Fruit fly (Drosophila melanogaster) whole organism, embryonic: ENCODE data around the gene Pat1.

Experiments used
- BEAF-32 ChIP-seq: fragments of 200-800 bp; sonication (Bioruptor generic); optimal IDR thresholded peaks from 3 replicates; lab custom pipeline; 2017; ENCODE audit warnings: missing biosample characterization, missing genetic modification characterization, mild to moderate bottlenecking, moderate library complexity, missing genetic modification reagents
- CG11247 ChIP-seq: fragments of 200-800 bp; sonication (Bioruptor generic); IDR thresholded peaks from 2 replicates; pipeline ENCODE4 v1.3.6; 2022; ENCODE audit warnings: missing biosample characterization, missing genetic modification characterization
- CG11504 ChIP-seq: fragments of 200-800 bp; sonication (Bioruptor generic); optimal IDR thresholded peaks from 3 replicates; lab custom pipeline; 2019; ENCODE audit warnings: missing biosample characterization, mild to moderate bottlenecking, missing genetic modification characterization, moderate library complexity
- CG11696 ChIP-seq: fragments of 200-800 bp; sonication (Bioruptor generic); IDR thresholded peaks from 2 replicates; pipeline ENCODE4 v1.3.6; 2022; ENCODE audit warnings: missing biosample characterization, missing genetic modification characterization
- CG12299 ChIP-seq: fragments of 200-800 bp; sonication (Bioruptor generic); optimal IDR thresholded peaks from 2 replicates; lab custom pipeline; 2018; ENCODE audit warnings: missing biosample characterization, mild to moderate bottlenecking, missing genetic modification characterization
- CG13424 ChIP-seq: fragments of 200-800 bp; sonication (Bioruptor generic); optimal IDR thresholded peaks from 2 replicates; lab custom pipeline; 2019; ENCODE audit warnings: missing biosample characterization, mild to moderate bottlenecking, missing genetic modification characterization, moderate library complexity
- CG1602 ChIP-seq: fragments of 200-800 bp; sonication (Bioruptor generic); optimal IDR thresholded peaks from 3 replicates; lab custom pipeline; 2016; ENCODE audit warnings: missing biosample characterization, missing genetic modification characterization
- CG16779 ChIP-seq: fragments of 200-800 bp; sonication (Bioruptor generic); IDR thresholded peaks from 2 replicates; pipeline ENCODE4 v1.3.6; 2022; ENCODE audit warnings: missing biosample characterization, missing genetic modification characterization
- CG17361 ChIP-seq: fragments of 200-800 bp; sonication (Bioruptor generic); IDR thresholded peaks from 3 replicates; pipeline ENCODE4 v1.3.6; 2022; ENCODE audit warnings: missing biosample characterization, missing genetic modification characterization
- CG2120 ChIP-seq: fragments of 200-800 bp; sonication (Bioruptor generic); optimal IDR thresholded peaks from 3 replicates; lab custom pipeline; 2016; ENCODE audit warnings: missing biosample characterization, missing genetic modification characterization
- CG33557 ChIP-seq: fragments of 200-800 bp; sonication (Bioruptor generic); optimal IDR thresholded peaks from 2 replicates; lab custom pipeline; 2019; ENCODE audit warnings: missing biosample characterization, mild to moderate bottlenecking, missing genetic modification characterization, moderate library complexity
- CG42726 ChIP-seq: fragments of 200-800 bp; sonication (Bioruptor generic); IDR thresholded peaks from 2 replicates; pipeline ENCODE4 v1.3.6; 2022; ENCODE audit warnings: missing biosample characterization, missing genetic modification characterization; ENCODE audit not compliant: partially characterized antibody
- CG4404 ChIP-seq: fragments of 200-800 bp; sonication (Bioruptor generic); IDR thresholded peaks from 2 replicates; pipeline ENCODE4 v1.3.6; 2022; ENCODE audit warnings: missing biosample characterization, missing genetic modification characterization
- CG6689 ChIP-seq: fragments of 200-800 bp; sonication (Bioruptor generic); IDR thresholded peaks from 2 replicates; pipeline ENCODE4 v1.3.6; 2022; ENCODE audit warnings: missing biosample characterization, missing genetic modification characterization
- CG7745 ChIP-seq: fragments of 200-800 bp; sonication (Bioruptor generic); optimal IDR thresholded peaks from 2 replicates; lab custom pipeline; 2018; ENCODE audit warnings: missing biosample characterization, mild to moderate bottlenecking, missing genetic modification characterization, moderate library complexity
- CG7928 ChIP-seq: fragments of 200-800 bp; sonication (Bioruptor generic); optimal IDR thresholded peaks from 2 replicates; lab custom pipeline; 2017; ENCODE audit warnings: missing biosample characterization, mild to moderate bottlenecking, missing genetic modification characterization
- CG8765 ChIP-seq: fragments of 200-800 bp; sonication (Bioruptor generic); IDR thresholded peaks from 2 replicates; pipeline ENCODE4 v1.3.6; 2022; ENCODE audit warnings: missing biosample characterization, missing genetic modification characterization
- CG9437 ChIP-seq: fragments of 200-800 bp; sonication (Bioruptor generic); optimal IDR thresholded peaks from 2 replicates; lab custom pipeline; 2018; ENCODE audit warnings: missing biosample characterization, mild to moderate bottlenecking, missing genetic modification characterization
- CG9727 ChIP-seq: fragments of 200-800 bp; sonication (Bioruptor generic); optimal IDR thresholded peaks from 3 replicates; lab custom pipeline; 2017; ENCODE audit warnings: missing biosample characterization, mild to moderate bottlenecking, missing genetic modification characterization
- CG9797 ChIP-seq: fragments of 200-800 bp; sonication (Bioruptor generic); optimal IDR thresholded peaks from 3 replicates; lab custom pipeline; 2018; ENCODE audit warnings: missing biosample characterization, mild to moderate bottlenecking, missing genetic modification characterization
- CkIIα-i1 ChIP-seq: fragments of 200-800 bp; sonication (Bioruptor generic); IDR thresholded peaks from 2 replicates; pipeline ENCODE4 v1.3.6; 2022; ENCODE audit warnings: missing biosample characterization, missing genetic modification characterization
- CrebB ChIP-seq: fragments of 200-800 bp; sonication (Bioruptor generic); optimal IDR thresholded peaks from 3 replicates; lab custom pipeline; 2018; ENCODE audit warnings: missing biosample characterization, mild to moderate bottlenecking, missing genetic modification characterization
- Deaf1 ChIP-seq: fragments of 200-800 bp; optimal IDR thresholded peaks from 3 replicates; lab custom pipeline; 2019; ENCODE audit warnings: missing biosample characterization, mild to moderate bottlenecking, missing genetic modification characterization, moderate library complexity
- Dfd ChIP-seq, 2 experiments: fragments of >200 bp; optimal IDR thresholded peaks; 2 replicates each; lab custom pipeline; 2017; ENCODE audit warnings: missing biosample characterization in 2 of 2, missing genetic modification characterization in 2 of 2
- Fer1 ChIP-seq: fragments of 200-800 bp; sonication (Bioruptor generic); optimal IDR thresholded peaks from 2 replicates; lab custom pipeline; 2017; ENCODE audit warnings: missing biosample characterization, mild to moderate bottlenecking, missing genetic modification characterization
- NC2α ChIP-seq: fragments of 200-800 bp; sonication (Bioruptor generic); optimal IDR thresholded peaks from 2 replicates; lab custom pipeline; 2016; ENCODE audit warnings: missing biosample characterization, missing genetic modification characterization
- Oaz ChIP-seq: fragments of 200-800 bp; sonication (Bioruptor generic); IDR thresholded peaks from 2 replicates; pipeline ENCODE4 v1.3.6; 2022; ENCODE audit warnings: missing biosample characterization, missing genetic modification characterization
- Opbp ChIP-seq: fragments of 200-800 bp; sonication (Bioruptor generic); IDR thresholded peaks from 3 replicates; pipeline ENCODE4 v1.3.6; 2022; ENCODE audit warnings: missing biosample characterization, missing genetic modification characterization; ENCODE audit not compliant: partially characterized antibody
- Taf1 ChIP-seq: fragments of 200-800 bp; sonication (Bioruptor generic); IDR thresholded peaks from 2 replicates; pipeline ENCODE4 v1.3.6; 2022; ENCODE audit warnings: missing biosample characterization, missing genetic modification characterization
- bab2 ChIP-seq: fragments of 200-800 bp; sonication (Bioruptor generic); optimal IDR thresholded peaks from 2 replicates; lab custom pipeline; 2016; ENCODE audit warnings: missing biosample characterization, missing genetic modification characterization
- bsh ChIP-seq, 2 experiments: fragments of 200-800 bp; sonication (Bioruptor generic); optimal IDR thresholded peaks; 2 replicates each; lab custom pipeline; 2017 to 2018; ENCODE audit warnings: mild to moderate bottlenecking in 2 of 2, missing biosample characterization in 2 of 2, missing genetic modification characterization in 2 of 2, moderate library complexity in 1 of 2
- cas ChIP-seq: fragments of 200-800 bp; sonication (Bioruptor generic); IDR thresholded peaks from 2 replicates; pipeline ENCODE4 v1.3.6; 2022; ENCODE audit warnings: missing biosample characterization, missing genetic modification characterization
- crc ChIP-seq: fragments of 200-800 bp; sonication (Bioruptor generic); optimal IDR thresholded peaks from 2 replicates; lab custom pipeline; 2016; ENCODE audit warnings: missing biosample characterization, missing genetic modification characterization
- dimm ChIP-seq: fragments of 200-800 bp; sonication (Bioruptor generic); IDR thresholded peaks from 2 replicates; pipeline ENCODE4 v1.3.6; 2022; ENCODE audit warnings: missing biosample characterization, missing genetic modification characterization
- fd3F ChIP-seq: fragments of 200-800 bp; sonication (Bioruptor generic); optimal IDR thresholded peaks from 2 replicates; lab custom pipeline; 2018; ENCODE audit warnings: missing biosample characterization, mild to moderate bottlenecking, missing genetic modification characterization, moderate library complexity
- gem ChIP-seq: fragments of 200-800 bp; sonication (Bioruptor generic); optimal IDR thresholded peaks from 2 replicates; lab custom pipeline; 2019; ENCODE audit warnings: missing biosample characterization, mild to moderate bottlenecking, missing genetic modification characterization, moderate library complexity
- h ChIP-seq: fragments of >200 bp; optimal IDR thresholded peaks from 2 replicates; lab custom pipeline; 2017
- knrl ChIP-seq: fragments of 200-800 bp; sonication (Bioruptor generic); IDR thresholded peaks from 3 replicates; pipeline ENCODE4 v1.3.6; 2022; ENCODE audit warnings: missing biosample characterization, missing genetic modification characterization; ENCODE audit not compliant: partially characterized antibody
- maf-S ChIP-seq: fragments of 200-800 bp; sonication (Bioruptor generic); optimal IDR thresholded peaks from 2 replicates; lab custom pipeline; 2016; ENCODE audit warnings: missing biosample characterization, missing genetic modification characterization
- peb ChIP-seq: fragments of 200-800 bp; sonication (Bioruptor generic); IDR thresholded peaks from 2 replicates; pipeline ENCODE4 v1.3.6; 2022; ENCODE audit warnings: missing biosample characterization, missing genetic modification characterization
- pho ChIP-seq: fragments of 200-800 bp; sonication (Bioruptor generic); optimal IDR thresholded peaks from 2 replicates; lab custom pipeline; 2016; ENCODE audit warnings: missing biosample characterization, missing genetic modification characterization
- ro ChIP-seq: fragments of 200-800 bp; sonication (Bioruptor generic); IDR thresholded peaks from 2 replicates; pipeline ENCODE4 v1.3.6; 2022; ENCODE audit warnings: missing biosample characterization, missing genetic modification characterization
- sd ChIP-seq: fragments of 200-800 bp; sonication (Bioruptor generic); optimal IDR thresholded peaks from 3 replicates; lab custom pipeline; 2018; ENCODE audit warnings: missing biosample characterization, mild to moderate bottlenecking, missing genetic modification characterization, moderate library complexity
- sqz ChIP-seq: fragments of 200-800 bp; sonication (Bioruptor generic); optimal IDR thresholded peaks from 3 replicates; lab custom pipeline; 2018; ENCODE audit warnings: missing biosample characterization, mild to moderate bottlenecking, missing genetic modification characterization
- ssp ChIP-seq: fragments of 200-800 bp; sonication (Bioruptor generic); IDR thresholded peaks from 2 replicates; pipeline ENCODE4 v1.3.6; 2022; ENCODE audit warnings: missing biosample characterization, missing genetic modification characterization
- tin ChIP-seq: fragments of 200-800 bp; sonication (Bioruptor generic); optimal IDR thresholded peaks from 3 replicates; lab custom pipeline; 2016; ENCODE audit warnings: missing biosample characterization, missing genetic modification characterization
- trem ChIP-seq: fragments of 200-800 bp; optimal IDR thresholded peaks from 3 replicates; lab custom pipeline; 2019; ENCODE audit warnings: missing biosample characterization, mild to moderate bottlenecking, missing genetic modification characterization, moderate library complexity
- wek ChIP-seq: fragments of 200-800 bp; sonication (Bioruptor generic); optimal IDR thresholded peaks from 3 replicates; lab custom pipeline; 2018; ENCODE audit warnings: missing biosample characterization, mild to moderate bottlenecking, missing genetic modification characterization, moderate library complexity

Pat1 gene

dm6 chrX:6601144-6601543, 10.6 kb downstream of the Pat1 start (continued):
- TF ChIP-seq tin (peak; percentile 3), CG11696 (GFP tag; lab: Robert Waterston, UW) (peak; percentile 80), bsh (GFP tag; optimal IDR thresholded peaks at IDR 0.05; lab: Kevin White, UChicago) (peak in 1 of 2 experiments; percentile 27), CG33557 (GFP tag; lab: Kevin White, UChicago) (no peak), gem (peak; percentile 24)
- TF ChIP-seq, all 482 proteins: peak for 23

- peak; percentile 75 for TF ChIP-seq Oaz (GFP tag; lab: Robert Waterston, UW)
- peak; percentile 56 for TF ChIP-seq CG16779 (GFP tag; lab: Robert Waterston, UW)
- no peak for TF ChIP-seq Opbp
- TF ChIP-seq NC2α (GFP tag; lab: Kevin White, UChicago), result peak; percentile 11
- TF ChIP-seq dimm (GFP tag; lab: Robert Waterston, UW), result peak; percentile 57; the same call in 1 of the 2 replicates
- peak; percentile 87 for TF ChIP-seq fd3F (GFP tag; lab: Kevin White, UChicago)
- TF ChIP-seq CG7745, result no peak
- TF ChIP-seq knrl (GFP tag; lab: Robert Waterston, UW), result peak; percentile 58
- peak; percentile 94 for TF ChIP-seq CG11504 (tag; lab: Kevin White, UChicago)
- TF ChIP-seq crc, result peak; percentile 53
- TF ChIP-seq maf-S (GFP tag; lab: Kevin White, UChicago), result peak; percentile 74
- peak; percentile 80 for TF ChIP-seq bab2 (GFP tag; lab: Kevin White, UChicago)
- 0 out of 2 replicates have a peak, but pooled peaks have one; percentile 19 for TF ChIP-seq cas (GFP tag; lab: Robert Waterston, UW)
- peak; percentile 54 for TF ChIP-seq CG7928 (GFP tag; lab: Kevin White, UChicago)
- peak; percentile 88 for TF ChIP-seq CG9437
- TF ChIP-seq CG2120 (GFP tag; lab: Kevin White, UChicago), result peak; percentile 91
- TF ChIP-seq ro, result peak; percentile 58; the same call in 1 of the 2 replicates
- peak; percentile 93 for TF ChIP-seq CG13424
- peak; percentile 84 for TF ChIP-seq trem (tag; lab: Kevin White, UChicago)
- TF ChIP-seq CrebB (tag; lab: Kevin White, UChicago), result peak; percentile 79
- TF ChIP-seq ssp (GFP tag; lab: Robert Waterston, UW), result peak; percentile 80
- TF ChIP-seq CkIIα-i1 (GFP tag; lab: Robert Waterston, UW), result peak; percentile 24; the same call in 1 of the 2 replicates
- TF ChIP-seq peb (GFP tag; lab: Robert Waterston, UW), result peak; percentile 86
- peak; percentile 86 for TF ChIP-seq CG12299 (tag; lab: Kevin White, UChicago)
- peak; percentile 85 for TF ChIP-seq CG1602 (GFP tag; lab: Kevin White, UChicago)
- TF ChIP-seq Deaf1 (tag; lab: Kevin White, UChicago), result peak; percentile 69
- TF ChIP-seq CG11696 (GFP tag; lab: Robert Waterston, UW), result peak; percentile 72
- peak; percentile 85 for TF ChIP-seq sqz (GFP tag; lab: Kevin White, UChicago)
- TF ChIP-seq pho (GFP tag; lab: Kevin White, UChicago), result peak; percentile 80
- peak; percentile 75 for TF ChIP-seq CG11247 (GFP tag; lab: Robert Waterston, UW)
- TF ChIP-seq Fer1 (GFP tag; lab: Kevin White, UChicago), result peak; percentile 96
- TF ChIP-seq Dfd (GFP tag; optimal IDR thresholded peaks at IDR 0.05; lab: Kevin White, UChicago), result no peak
- TF ChIP-seq wek (GFP tag; lab: Kevin White, UChicago), result peak; percentile 71
- peak; percentile 74; the same call in 1 of the 2 replicates for TF ChIP-seq CG8765 (GFP tag; lab: Robert Waterston, UW)
- peak; percentile 79 for TF ChIP-seq sd (tag; lab: Kevin White, UChicago)
- TF ChIP-seq h (lab: Kevin White, UChicago), result no peak
- peak; percentile 84 for TF ChIP-seq CG4404 (GFP tag; lab: Robert Waterston, UW)
- TF ChIP-seq CG9797 (GFP tag; lab: Kevin White, UChicago), result peak; percentile 24
- TF ChIP-seq CG42726 (GFP tag; lab: Robert Waterston, UW), result peak; percentile 7; the same call in 1 of the 2 replicates
- TF ChIP-seq CG17361 (GFP tag; lab: Robert Waterston, UW), result peak; percentile 94
- no peak for TF ChIP-seq BEAF-32 (GFP tag; lab: Kevin White, UChicago)
- peak; percentile 95 for TF ChIP-seq CG9727
- 0 out of 2 replicates have a peak, but pooled peaks have one; percentile 50 for TF ChIP-seq Taf1 (GFP tag; lab: Robert Waterston, UW)
- TF ChIP-seq CG6689 (GFP tag; lab: Robert Waterston, UW), result peak; percentile 92
Observed at dm6 chrX:6601641-6602276, 11.2 kb downstream of the Pat1 start.
